Fruit fly (Drosophila melanogaster): ENCODE data around the gene Tis11.

DNA sequence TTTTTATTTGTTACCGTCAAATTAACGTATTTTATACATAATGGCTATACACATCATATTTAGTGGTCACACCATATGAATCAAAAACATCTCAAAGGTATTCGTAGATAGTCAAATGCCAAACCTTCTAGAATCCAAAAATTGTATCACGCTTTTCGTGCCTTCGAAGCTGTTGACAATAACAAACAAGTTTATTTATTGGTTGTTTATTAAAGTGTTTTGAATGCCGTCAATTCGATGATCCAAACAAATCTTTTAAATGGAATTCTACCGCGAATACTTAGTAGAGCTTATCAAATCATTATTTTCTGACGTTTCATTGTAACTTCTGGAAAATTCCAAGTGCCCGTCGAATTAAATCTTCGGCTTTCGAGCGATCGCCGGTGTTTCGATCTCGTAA is 7.8 kb downstream of the Tis11 start:
- TF ChIP-seq CG8478 (optimal IDR thresholded peaks at IDR 0.05) (no peak), CTCF (optimal IDR thresholded peaks at IDR 0.05) (no peak)
